Worm (Caenorhabditis elegans) whole organism, early embryonic: ENCODE measurements around the gene F02H6.6.

Experiments
- B0310.2 ChIP-seq: sonication (generic microtip); optimal IDR thresholded peaks from 2 replicates; lab custom pipeline; 2016; ENCODE audit warnings: mild to moderate bottlenecking, missing genetic modification characterization, missing compliant biosample characterization
- aly-1 ChIP-seq: sonication (generic microtip); optimal IDR thresholded peaks from 2 replicates; lab custom pipeline; 2016; ENCODE audit warnings: missing genetic modification characterization, missing compliant biosample characterization
- ceh-13 ChIP-seq: fragments of 200-800 bp; sonication (Bioruptor generic); optimal IDR thresholded peaks from 2 replicates; lab custom pipeline; 2018; ENCODE audit warnings: mild to moderate bottlenecking, missing genetic modification characterization, missing compliant biosample characterization
- pes-1 ChIP-seq: fragments of 200-800 bp; sonication (Bioruptor generic); IDR thresholded peaks from 2 replicates; pipeline ENCODE4 v1.3.6; 2022; ENCODE audit warnings: missing genetic modification reagents, missing genetic modification characterization, missing compliant biosample characterization
- scrt-1 ChIP-seq: fragments of 200-800 bp; sonication (Bioruptor generic); IDR thresholded peaks from 2 replicates; pipeline ENCODE4 v1.3.6; 2022; ENCODE audit warnings: missing genetic modification characterization, missing compliant biosample characterization
- tra-4 ChIP-seq: sonication (generic microtip); optimal IDR thresholded peaks from 2 replicates; lab custom pipeline; 2017; ENCODE audit warnings: missing genetic modification characterization, missing compliant biosample characterization

- TF ChIP-seq tra-4 (tag; lab: Kevin White, UChicago), result no peak
- no peak for TF ChIP-seq aly-1 (tag; lab: Kevin White, UChicago)
- TF ChIP-seq B0310.2 (tag; lab: Kevin White, UChicago), result no peak
- no peak for TF ChIP-seq scrt-1 (GFP tag; lab: Robert Waterston, UW)
- TF ChIP-seq pes-1 (GFP tag; lab: Robert Waterston, UW), result no peak
- TF ChIP-seq ceh-13, result no peak
Observed at ce11 chrIV:14276773-14277388, 46.2 kb upstream of the F02H6.6 start.
